Worm (Caenorhabditis elegans) whole organism, late embryonic: ENCODE data around the gene R03D7.2.

ENCODE experiments used
- C38D4.7 ChIP-seq: fragments of 200-800 bp; sonication (Bioruptor generic); optimal IDR thresholded peaks from 2 replicates; lab custom pipeline; 2018; ENCODE audit warnings: mild to moderate bottlenecking, missing genetic modification characterization, moderate library complexity, missing compliant biosample characterization
- ama-1 ChIP-seq: fragments of 150-350 bp; optimal IDR thresholded peaks from 2 replicates; lab custom pipeline; 2014
- nhr-11 ChIP-seq: fragments of 150-350 bp; optimal IDR thresholded peaks from 2 replicates; lab custom pipeline; 2014; ENCODE audit warnings: missing biosample characterization, missing genetic modification characterization
- nhr-232 ChIP-seq: sonication (generic microtip); optimal IDR thresholded peaks from 2 replicates; lab custom pipeline; 2016; ENCODE audit warnings: missing genetic modification characterization, missing compliant biosample characterization
- tbx-2 ChIP-seq: sonication (generic microtip); optimal IDR thresholded peaks from 2 replicates; lab custom pipeline; 2016; ENCODE audit warnings: missing genetic modification characterization, missing compliant biosample characterization

- TF ChIP-seq tbx-2 (tag; lab: Kevin White, UChicago), result peak; percentile 2
- no peak for TF ChIP-seq nhr-11 (tag; lab: Kevin White, UChicago)
- TF ChIP-seq C38D4.7 (GFP tag; lab: Kevin White, UChicago), result no peak
- TF ChIP-seq ama-1 (lab: Kevin White, UChicago), result no peak
- TF ChIP-seq nhr-232 (tag; lab: Kevin White, UChicago), result no peak
Measured at ce11 chrII:10946848-10947247, 11.9 kb upstream of the R03D7.2 start.
